Fruit fly (Drosophila melanogaster) whole organism, embryonic: ENCODE data around the gene Cad89D.
A peak's percentile ranks its signal among the peaks of the same experiment; 100 is the strongest.

Experiments
- BtbVII ChIP-seq: fragments of 200-800 bp; sonication (Bioruptor generic); optimal IDR thresholded peaks from 3 replicates; lab custom pipeline; 2017; ENCODE audit warnings: missing biosample characterization, mild to moderate bottlenecking, missing genetic modification characterization
- CG10147 ChIP-seq: fragments of 200-800 bp; sonication (Bioruptor generic); optimal IDR thresholded peaks from 2 replicates; lab custom pipeline; 2019; ENCODE audit warnings: missing biosample characterization, mild to moderate bottlenecking, missing genetic modification characterization, moderate library complexity
- CG10274 ChIP-seq: fragments of 200-800 bp; sonication (Bioruptor generic); optimal IDR thresholded peaks from 3 replicates; lab custom pipeline; 2017; ENCODE audit warnings: missing biosample characterization, mild to moderate bottlenecking, missing genetic modification characterization
- CG10462 ChIP-seq: fragments of 200-800 bp; sonication (Bioruptor generic); optimal IDR thresholded peaks from 2 replicates; lab custom pipeline; 2016; ENCODE audit warnings: missing biosample characterization, missing genetic modification characterization
- CG10959 ChIP-seq: fragments of 200-800 bp; sonication (Bioruptor generic); IDR thresholded peaks from 2 replicates; pipeline ENCODE4 v1.3.6; 2022; ENCODE audit warnings: missing biosample characterization, missing genetic modification characterization
- CG12744 ChIP-seq: fragments of 200-800 bp; sonication (Bioruptor generic); optimal IDR thresholded peaks from 2 replicates; lab custom pipeline; 2016; ENCODE audit warnings: missing biosample characterization, missing genetic modification characterization
- CG15073 ChIP-seq: fragments of 200-800 bp; sonication (Bioruptor generic); optimal IDR thresholded peaks from 2 replicates; lab custom pipeline; 2016; ENCODE audit warnings: missing biosample characterization, missing genetic modification characterization
- CG17385 ChIP-seq: fragments of 200-800 bp; sonication (Bioruptor generic); optimal IDR thresholded peaks from 3 replicates; lab custom pipeline; 2018; ENCODE audit warnings: missing biosample characterization, mild to moderate bottlenecking, missing genetic modification characterization
- CG17802 ChIP-seq: fragments of 200-800 bp; sonication (Bioruptor generic); optimal IDR thresholded peaks from 2 replicates; lab custom pipeline; 2018; ENCODE audit warnings: missing biosample characterization, mild to moderate bottlenecking, missing genetic modification characterization, moderate library complexity
- CG3281 ChIP-seq: fragments of 200-800 bp; sonication (Bioruptor generic); optimal IDR thresholded peaks from 3 replicates; lab custom pipeline; 2017; ENCODE audit warnings: missing biosample characterization, mild to moderate bottlenecking, missing genetic modification characterization
- CG33213 ChIP-seq: fragments of 200-800 bp; sonication (Bioruptor generic); optimal IDR thresholded peaks from 3 replicates; lab custom pipeline; 2016; ENCODE audit warnings: missing biosample characterization, missing genetic modification characterization
- CG34376 ChIP-seq: fragments of 200-800 bp; sonication (Bioruptor generic); optimal IDR thresholded peaks from 2 replicates; lab custom pipeline; 2018; ENCODE audit warnings: missing biosample characterization, mild to moderate bottlenecking, missing genetic modification characterization
- CG4282 ChIP-seq: fragments of 200-800 bp; sonication (Bioruptor generic); optimal IDR thresholded peaks from 2 replicates; lab custom pipeline; 2016; ENCODE audit warnings: missing biosample characterization, missing genetic modification characterization
- CG5953 ChIP-seq: fragments of 200-800 bp; sonication (Bioruptor generic); IDR thresholded peaks from 2 replicates; pipeline ENCODE4 v1.3.6; 2022; ENCODE audit warnings: missing biosample characterization, missing genetic modification characterization
- CG6272 ChIP-seq: fragments of 200-800 bp; sonication (Bioruptor generic); IDR thresholded peaks from 2 replicates; pipeline ENCODE4 v1.3.6; 2022; ENCODE audit warnings: missing biosample characterization, missing genetic modification characterization
- CG7271 ChIP-seq: fragments of 200-800 bp; sonication (Bioruptor generic); optimal IDR thresholded peaks from 2 replicates; lab custom pipeline; 2018; ENCODE audit warnings: missing biosample characterization, mild to moderate bottlenecking, missing genetic modification characterization, moderate library complexity
- CG8924 ChIP-seq: fragments of 200-800 bp; optimal IDR thresholded peaks from 3 replicates; lab custom pipeline; 2019; ENCODE audit warnings: missing biosample characterization, mild to moderate bottlenecking, missing genetic modification characterization, moderate library complexity
- Doc3 ChIP-seq: fragments of 200-800 bp; sonication (Bioruptor generic); IDR thresholded peaks from 3 replicates; pipeline ENCODE4 v1.3.6; 2022; ENCODE audit warnings: missing biosample characterization, missing genetic modification characterization; ENCODE audit not compliant: partially characterized antibody
- Ets65A ChIP-seq: fragments of 200-800 bp; sonication (Bioruptor generic); peaks from one replicate; lab custom pipeline; 2016; ENCODE audit warnings: missing biosample characterization, missing genetic modification characterization
- HmgZ ChIP-seq: fragments of 200-800 bp; sonication (Bioruptor generic); optimal IDR thresholded peaks from 2 replicates; lab custom pipeline; 2018; ENCODE audit warnings: missing biosample characterization, mild to moderate bottlenecking, missing genetic modification characterization
- Jarid2 ChIP-seq: fragments of 200-800 bp; sonication (Bioruptor generic); optimal IDR thresholded peaks from 3 replicates; lab custom pipeline; 2017; ENCODE audit warnings: mild to moderate bottlenecking, missing biosample characterization, missing genetic modification reagents, missing genetic modification characterization
- Neu2 ChIP-seq: fragments of 200-800 bp; sonication (Bioruptor generic); optimal IDR thresholded peaks from 3 replicates; lab custom pipeline; 2016; ENCODE audit warnings: missing biosample characterization, missing genetic modification characterization, borderline replicate concordance
- Scr ChIP-seq: fragments of 200-800 bp; sonication (Bioruptor generic); IDR thresholded peaks from 2 replicates; pipeline ENCODE4 v1.3.6; 2022; ENCODE audit warnings: missing biosample characterization, missing genetic modification characterization; ENCODE audit not compliant: partially characterized antibody
- ac ChIP-seq: fragments of 200-800 bp; sonication (Bioruptor generic); optimal IDR thresholded peaks from 3 replicates; lab custom pipeline; 2017; ENCODE audit warnings: missing biosample characterization, mild to moderate bottlenecking, missing genetic modification characterization
- cg ChIP-seq: fragments of 200-800 bp; sonication (Bioruptor generic); optimal IDR thresholded peaks from 3 replicates; lab custom pipeline; 2019; ENCODE audit warnings: missing biosample characterization, mild to moderate bottlenecking, missing genetic modification characterization, moderate library complexity
- corto ChIP-seq: fragments of 200-800 bp; sonication (Bioruptor generic); optimal IDR thresholded peaks from 2 replicates; lab custom pipeline; 2016; ENCODE audit warnings: missing biosample characterization, mild to moderate bottlenecking, missing genetic modification characterization, moderate library complexity
- crc ChIP-seq: fragments of 200-800 bp; sonication (Bioruptor generic); optimal IDR thresholded peaks from 2 replicates; lab custom pipeline; 2016; ENCODE audit warnings: missing biosample characterization, missing genetic modification characterization
- da ChIP-seq: fragments of 200-800 bp; sonication (Bioruptor generic); optimal IDR thresholded peaks from 2 replicates; lab custom pipeline; 2016; ENCODE audit warnings: missing biosample characterization, missing genetic modification characterization
- dmrt11E ChIP-seq: fragments of 200-800 bp; sonication (Bioruptor generic); optimal IDR thresholded peaks from 3 replicates; lab custom pipeline; 2018; ENCODE audit warnings: missing biosample characterization, mild to moderate bottlenecking, missing genetic modification characterization, moderate library complexity
- ewg ChIP-seq: fragments of 200-800 bp; sonication (Bioruptor generic); optimal IDR thresholded peaks from 3 replicates; lab custom pipeline; 2017; ENCODE audit warnings: mild to moderate bottlenecking, missing biosample characterization, missing genetic modification reagents, missing genetic modification characterization
- insv ChIP-seq, 2 experiments: fragments of 200-800 bp; sonication (Bioruptor generic); optimal IDR thresholded peaks; 3 replicates each; lab custom pipeline; 2016 to 2018; ENCODE audit warnings: missing biosample characterization in 2 of 2, missing genetic modification characterization in 2 of 2
- knrl ChIP-seq: fragments of 200-800 bp; sonication (Bioruptor generic); IDR thresholded peaks from 3 replicates; pipeline ENCODE4 v1.3.6; 2022; ENCODE audit warnings: missing biosample characterization, missing genetic modification characterization; ENCODE audit not compliant: partially characterized antibody
- lmd ChIP-seq: fragments of 200-800 bp; sonication (Bioruptor generic); IDR thresholded peaks from 2 replicates; pipeline ENCODE4 v1.3.6; 2022; ENCODE audit warnings: missing biosample characterization, missing genetic modification characterization
- nau ChIP-seq: fragments of 200-800 bp; sonication (Bioruptor generic); optimal IDR thresholded peaks from 3 replicates; lab custom pipeline; 2017; ENCODE audit warnings: missing biosample characterization, mild to moderate bottlenecking, missing genetic modification characterization, missing genetic modification reagents
- p53 ChIP-seq: fragments of 200-800 bp; sonication (Bioruptor generic); optimal IDR thresholded peaks from 2 replicates; lab custom pipeline; 2016; ENCODE audit warnings: missing biosample characterization, missing genetic modification characterization
- pros ChIP-seq: fragments of 200-800 bp; sonication (Bioruptor generic); optimal IDR thresholded peaks from 3 replicates; lab custom pipeline; 2019; ENCODE audit warnings: missing biosample characterization, mild to moderate bottlenecking, missing genetic modification characterization, moderate library complexity
- sisA ChIP-seq: fragments of 200-800 bp; sonication (Bioruptor generic); IDR thresholded peaks from 2 replicates; pipeline ENCODE4 v1.3.6; 2022; ENCODE audit warnings: missing biosample characterization, missing genetic modification characterization
- slou ChIP-seq: fragments of 200-800 bp; sonication (Bioruptor generic); optimal IDR thresholded peaks from 3 replicates; lab custom pipeline; 2016; ENCODE audit warnings: missing biosample characterization, missing genetic modification characterization
- slp2 ChIP-seq: fragments of 200-800 bp; sonication (Bioruptor generic); optimal IDR thresholded peaks from 2 replicates; lab custom pipeline; 2016; ENCODE audit warnings: missing biosample characterization, missing genetic modification characterization
- tio ChIP-seq: fragments of 200-800 bp; sonication (Bioruptor generic); optimal IDR thresholded peaks from 2 replicates; lab custom pipeline; 2017; ENCODE audit warnings: missing biosample characterization, missing genetic modification characterization, inconsistent platforms
- tll ChIP-seq, 2 experiments: fragments of 200-800 bp in 1 of 2; fragments of >200 bp in 1 of 2; sonication (Bioruptor generic) in 1 of 2; optimal IDR thresholded peaks; 2 replicates each; lab custom pipeline; 2017 to 2019; ENCODE audit warnings: missing biosample characterization in 2 of 2, missing genetic modification characterization in 2 of 2, mild to moderate bottlenecking in 1 of 2, moderate library complexity in 1 of 2
- tx ChIP-seq: fragments of 200-800 bp; sonication (Bioruptor generic); optimal IDR thresholded peaks from 2 replicates; lab custom pipeline; 2016; ENCODE audit warnings: missing biosample characterization, missing genetic modification characterization
- unpg ChIP-seq: fragments of 200-800 bp; sonication (Bioruptor generic); optimal IDR thresholded peaks from 3 replicates; lab custom pipeline; 2018; ENCODE audit warnings: missing biosample characterization, mild to moderate bottlenecking, missing genetic modification characterization, moderate library complexity
- zfh1 ChIP-seq: fragments of 200-800 bp; sonication (Bioruptor generic); IDR thresholded peaks from 3 replicates; pipeline ENCODE4 v1.3.6; 2022; ENCODE audit warnings: missing biosample characterization, missing genetic modification characterization
- zfh2 ChIP-seq: fragments of 200-800 bp; sonication (Bioruptor generic); optimal IDR thresholded peaks from 2 replicates; lab custom pipeline; 2016; ENCODE audit warnings: missing biosample characterization, missing genetic modification characterization

Gene Cad89D

dm6 chr3R:16449187-16449973, 45.8 kb downstream of the Cad89D start (continued):
- peak; percentile 82 for TF ChIP-seq p53 (GFP tag; lab: Kevin White, UChicago)
- no peak for TF ChIP-seq corto (GFP tag; lab: Kevin White, UChicago)
- peak; percentile 76 for TF ChIP-seq Neu2 (GFP tag; lab: Kevin White, UChicago)
- TF ChIP-seq CG17385 (GFP tag; lab: Kevin White, UChicago) = peak; percentile 83
- TF ChIP-seq slou (GFP tag; lab: Kevin White, UChicago) = peak; percentile 43
- peak; percentile 66 for TF ChIP-seq cg (GFP tag; lab: Kevin White, UChicago)
- TF ChIP-seq knrl (GFP tag; lab: Robert Waterston, UW) = peak; percentile 68; the same call in 2 of the 3 replicates
- peak; percentile 60 for TF ChIP-seq zfh2 (GFP tag; lab: Kevin White, UChicago)
- peak; percentile 16 for TF ChIP-seq CG4282 (GFP tag; lab: Kevin White, UChicago)
- peak; percentile 80 for TF ChIP-seq HmgZ (tag; lab: Kevin White, UChicago)

dm6 chr3R:16448378-16449134, 46.7 kb downstream of the Cad89D start:
- TF ChIP-seq Ets65A (GFP tag; lab: Kevin White, UChicago) = peak; percentile 96
- peak; percentile 74 for TF ChIP-seq CG6272 (GFP tag; lab: Robert Waterston, UW)
- TF ChIP-seq lmd (GFP tag; lab: Robert Waterston, UW) = peak; percentile 82
- TF ChIP-seq CG12744 (GFP tag; lab: Kevin White, UChicago) = peak; percentile 35
- peak; percentile 46 for TF ChIP-seq ewg (GFP tag; lab: Kevin White, UChicago)
- no peak for TF ChIP-seq insv (GFP tag; optimal IDR thresholded peaks at IDR 0.05; lab: Kevin White, UChicago)
- TF ChIP-seq ac (GFP tag; lab: Kevin White, UChicago) = no peak
- TF ChIP-seq nau (GFP tag; lab: Kevin White, UChicago) = peak; percentile 58
- TF ChIP-seq CG10959 (GFP tag; lab: Robert Waterston, UW) = peak; percentile 74
- peak; percentile 70 for TF ChIP-seq CG5953 (GFP tag; lab: Robert Waterston, UW)
- peak; percentile 90 for TF ChIP-seq unpg (GFP tag; lab: Kevin White, UChicago)
- TF ChIP-seq Doc3 (GFP tag; lab: Robert Waterston, UW) = no peak
- TF ChIP-seq zfh2 (GFP tag; lab: Kevin White, UChicago) = peak; percentile 65
- peak; percentile 50 for TF ChIP-seq da
- TF ChIP-seq pros (GFP tag; lab: Kevin White, UChicago) = no peak
- peak; percentile 50 for TF ChIP-seq crc
- no peak for TF ChIP-seq CG15073 (GFP tag; lab: Kevin White, UChicago)
- peak; percentile 60 for TF ChIP-seq CG3281
- peak; percentile 56 for TF ChIP-seq tx (GFP tag; lab: Kevin White, UChicago)
- no peak for TF ChIP-seq CG10462
- TF ChIP-seq CG10147 (GFP tag; lab: Kevin White, UChicago) = peak; percentile 67
- TF ChIP-seq CG33213 (GFP tag; lab: Kevin White, UChicago) = peak; percentile 38
- TF ChIP-seq Scr (GFP tag; lab: Robert Waterston, UW) = no peak
- peak; percentile 51 for TF ChIP-seq tio (GFP tag; lab: Kevin White, UChicago)
- peak; percentile 43 for TF ChIP-seq CG8924 (tag; lab: Kevin White, UChicago)
- TF ChIP-seq sisA (GFP tag; lab: Robert Waterston, UW) = peak; percentile 85
- peak; percentile 37 for TF ChIP-seq slp2 (GFP tag; lab: Kevin White, UChicago)
- no peak for TF ChIP-seq Jarid2 (GFP tag; lab: Kevin White, UChicago)
- TF ChIP-seq BtbVII = no peak
- TF ChIP-seq zfh1 (GFP tag; lab: Robert Waterston, UW) = peak; percentile 90
- TF ChIP-seq CG10274 = no peak
- peak; percentile 81 for TF ChIP-seq dmrt11E (tag; lab: Kevin White, UChicago)
- no peak for TF ChIP-seq CG34376 (GFP tag; lab: Kevin White, UChicago)
- peak; percentile 77 for TF ChIP-seq CG17802 (tag; lab: Kevin White, UChicago)
- no peak for TF ChIP-seq tll (GFP tag; optimal IDR thresholded peaks at IDR 0.05; lab: Kevin White, UChicago)
- no peak for TF ChIP-seq CG7271 (tag; lab: Kevin White, UChicago)
